Worm (Caenorhabditis elegans): ENCODE data around the gene F59E12.15.

F59E12.15 gene

ce11 chrII:5589690-5590089 is 38.5 kb downstream of the F59E12.15 start, which contains the start of gene C17G10.13:
Gene C17G10.13 (minus strand): TSS chrII:5589790.
- TF ChIP-seq nhr-2 (tag; optimal IDR thresholded peaks at IDR 0.05) (no peak), lin-13 (tag; optimal IDR thresholded peaks at IDR 0.05) (no peak), tbx-8 (GFP tag; optimal IDR thresholded peaks at IDR 0.05) (no peak), ceh-83 (GFP tag; optimal IDR thresholded peaks at IDR 0.05) (no peak), nhr-76 (tag; optimal IDR thresholded peaks at IDR 0.05) (no peak), unc-62 (GFP tag; optimal IDR thresholded peaks at IDR 0.05) (no peak), nhr-12 (tag; optimal IDR thresholded peaks at IDR 0.05) (no peak), mep-1 (tag; optimal IDR thresholded peaks at IDR 0.05) (no peak), mab-5 (tag; optimal IDR thresholded peaks at IDR 0.05) (no peak), ztf-11 (tag; optimal IDR thresholded peaks at IDR 0.05) (no peak), bed-3 (GFP tag; optimal IDR thresholded peaks at IDR 0.05) (no peak), ces-1 (GFP tag; optimal IDR thresholded peaks at IDR 0.05) (no peak), elt-1 (tag; optimal IDR thresholded peaks at IDR 0.05; ENCODE audit: borderline replicate concordance, insufficient read depth) (no peak), snpc-4 (tag; optimal IDR thresholded peaks at IDR 0.05) (no peak), ham-2 (GFP tag; optimal IDR thresholded peaks at IDR 0.05) (no peak)

ce11 chrII:5587794-5588193 is 40.4 kb downstream of the F59E12.15 start:
- TF ChIP-seq ztf-11 (tag; optimal IDR thresholded peaks at IDR 0.05) (no peak), ceh-83 (GFP tag; optimal IDR thresholded peaks at IDR 0.05) (no peak), mab-5 (tag; optimal IDR thresholded peaks at IDR 0.05) (no peak), elt-3 (tag; optimal IDR thresholded peaks at IDR 0.05) (no peak), ceh-43 (GFP tag; optimal IDR thresholded peaks at IDR 0.05) (no peak), elt-1 (tag; optimal IDR thresholded peaks at IDR 0.05; ENCODE audit: borderline replicate concordance, insufficient read depth) (no peak), unc-120 (tag; optimal IDR thresholded peaks at IDR 0.05; ENCODE audit: poor library complexity, severe bottlenecking) (no peak), ces-1 (GFP tag; optimal IDR thresholded peaks at IDR 0.05) (no peak), snpc-4 (tag; optimal IDR thresholded peaks at IDR 0.05) (no peak), M03D4.4 (tag; optimal IDR thresholded peaks at IDR 0.05) (no peak), cnd-1 (tag; optimal IDR thresholded peaks at IDR 0.05) (no peak)

ce11 chrII:5585788-5586187 is 42.4 kb downstream of the F59E12.15 start, which contains the start of gene lys-8:
Gene lys-8 (plus strand): TSS chrII:5586178.
- TF ChIP-seq ceh-43 (GFP tag; optimal IDR thresholded peaks at IDR 0.05) (no peak), nhr-76 (tag; optimal IDR thresholded peaks at IDR 0.05) (no peak)

- TF ChIP-seq sptf-1 (tag; optimal IDR thresholded peaks at IDR 0.05) = no peak
- TF ChIP-seq elt-3 (tag; optimal IDR thresholded peaks at IDR 0.05) = no peak
- no peak for TF ChIP-seq lin-13 (tag; optimal IDR thresholded peaks at IDR 0.05)
- no peak for TF ChIP-seq ceh-83 (GFP tag; optimal IDR thresholded peaks at IDR 0.05)
- no peak for TF ChIP-seq lin-32 (GFP tag; optimal IDR thresholded peaks at IDR 0.05)
- TF ChIP-seq unc-39 (tag; optimal IDR thresholded peaks at IDR 0.05) = no peak
- TF ChIP-seq unc-62 (GFP tag; optimal IDR thresholded peaks at IDR 0.05) = no peak
- no peak for TF ChIP-seq nhr-12 (tag; optimal IDR thresholded peaks at IDR 0.05)
- TF ChIP-seq lsy-2 (tag; optimal IDR thresholded peaks at IDR 0.05) = no peak
- TF ChIP-seq zip-8 (tag; optimal IDR thresholded peaks at IDR 0.05) = no peak
- TF ChIP-seq nhr-76 (tag; optimal IDR thresholded peaks at IDR 0.05) = no peak
- no peak for TF ChIP-seq drap-1 (GFP tag; optimal IDR thresholded peaks at IDR 0.05)
- no peak for TF ChIP-seq hlh-1 (tag; optimal IDR thresholded peaks at IDR 0.05)
- no peak for TF ChIP-seq bed-3 (GFP tag; optimal IDR thresholded peaks at IDR 0.05)
- no peak for TF ChIP-seq ztf-11 (tag; optimal IDR thresholded peaks at IDR 0.05)
- TF ChIP-seq nhr-28 (tag; optimal IDR thresholded peaks at IDR 0.05) = no peak
- no peak for TF ChIP-seq mls-2 (tag; optimal IDR thresholded peaks at IDR 0.05)
- TF ChIP-seq elt-1 (tag; optimal IDR thresholded peaks at IDR 0.05; ENCODE audit: borderline replicate concordance, insufficient read depth) = no peak
- TF ChIP-seq ham-2 (GFP tag; optimal IDR thresholded peaks at IDR 0.05) = no peak
- TF ChIP-seq M03D4.4 (tag; optimal IDR thresholded peaks at IDR 0.05) = no peak
Observed at ce11 chrII:5582309-5582708, 45.9 kb downstream of the F59E12.15 start, which contains the start of gene T25E4.2. Gene T25E4.2 (minus strand): TSS chrII:5582409.

ce11 chrII:5579236-5579635 is 48.9 kb downstream of the F59E12.15 start:
- TF ChIP-seq drap-1 (GFP tag; optimal IDR thresholded peaks at IDR 0.05) = no peak
- TF ChIP-seq blmp-1 (tag; optimal IDR thresholded peaks at IDR 0.05) = no peak
- peak; percentile 1 for TF ChIP-seq pha-4 (tag; optimal IDR thresholded peaks at IDR 0.05)
- TF ChIP-seq nhr-12 (tag; optimal IDR thresholded peaks at IDR 0.05) = no peak
- TF ChIP-seq mep-1 (tag; optimal IDR thresholded peaks at IDR 0.05) = no peak
- no peak for TF ChIP-seq ztf-11 (tag; optimal IDR thresholded peaks at IDR 0.05)
